Worm (Caenorhabditis elegans) whole organism, L1 larva: ENCODE measurements around the gene F36H5.13.
"Not testable (repeated sequence)": the region's sequence is repeated elsewhere in the genome, so short reads cannot be mapped to it uniquely, and the experiment has no call there.

ENCODE experiments used
- aha-1 ChIP-seq: fragments of 150-350 bp; optimal IDR thresholded peaks from 2 replicates; lab custom pipeline; 2014; ENCODE audit warnings: missing biosample characterization, missing genetic modification characterization
- egl-27 ChIP-seq, 2 experiments: fragments of 150-350 bp in 1 of 2; sonication (generic microtip); optimal IDR thresholded peaks; 3 replicates each; lab custom pipeline; 2017 to 2018; ENCODE audit warnings: missing biosample characterization in 2 of 2, missing genetic modification characterization in 2 of 2, missing genetic modification reagents in 2 of 2
- ets-5 ChIP-seq: fragments of 200-800 bp; sonication (Bioruptor generic); IDR thresholded peaks from 2 replicates; pipeline ENCODE4 v1.3.6; 2022; ENCODE audit warnings: missing genetic modification characterization, missing compliant biosample characterization
- fkh-10 ChIP-seq: sonication (generic microtip); optimal IDR thresholded peaks from 2 replicates; lab custom pipeline; 2017; ENCODE audit warnings: missing biosample characterization, missing genetic modification reagents, missing genetic modification characterization
- isw-1 ChIP-seq: fragments of 200-800 bp; sonication (Bioruptor generic); IDR thresholded peaks from 2 replicates; pipeline ENCODE4 v1.3.6; 2022; ENCODE audit warnings: missing genetic modification characterization, missing compliant biosample characterization
- jun-1 ChIP-seq: fragments of 150-350 bp; optimal IDR thresholded peaks from 2 replicates; lab custom pipeline; 2014; ENCODE audit warnings: missing biosample characterization, missing genetic modification reagents, missing genetic modification characterization
- lin-39 ChIP-seq: fragments of 150-350 bp; optimal IDR thresholded peaks from 2 replicates; lab custom pipeline; 2014; ENCODE audit warnings: missing biosample characterization, missing genetic modification reagents, missing genetic modification characterization
- nhr-12 ChIP-seq: sonication (generic microtip); optimal IDR thresholded peaks from 2 replicates; lab custom pipeline; 2017; ENCODE audit warnings: missing biosample characterization, missing genetic modification characterization
- snpc-4 ChIP-seq: fragments of 150-350 bp; optimal IDR thresholded peaks from 2 replicates; lab custom pipeline; 2014; ENCODE audit warnings: missing biosample characterization, missing genetic modification characterization
- tbx-2 ChIP-seq: sonication (generic microtip); optimal IDR thresholded peaks from 2 replicates; lab custom pipeline; 2016; ENCODE audit warnings: missing genetic modification characterization, missing compliant biosample characterization
- unc-130 ChIP-seq: fragments of 150-350 bp; optimal IDR thresholded peaks from 2 replicates; lab custom pipeline; 2017; ENCODE audit warnings: missing biosample characterization, missing genetic modification characterization, inconsistent platforms
- unc-86 ChIP-seq: sonication (generic microtip); optimal IDR thresholded peaks from 2 replicates; lab custom pipeline; 2016; ENCODE audit warnings: missing genetic modification characterization, missing compliant biosample characterization
- zag-1 ChIP-seq: fragments of 150-350 bp; optimal IDR thresholded peaks from 2 replicates; lab custom pipeline; 2014; ENCODE audit warnings: missing biosample characterization, missing genetic modification characterization

- not testable (repeated sequence) for TF ChIP-seq fkh-10 (GFP tag; lab: Kevin White, UChicago); jun-1 (tag; lab: Kevin White, UChicago); tbx-2 (tag; lab: Kevin White, UChicago); zag-1 (tag; lab: Kevin White, UChicago); aha-1; ets-5 (GFP tag; lab: Robert Waterston, UW); isw-1 (GFP tag; lab: Robert Waterston, UW); nhr-12 (tag; lab: Kevin White, UChicago); egl-27 (tag; optimal IDR thresholded peaks at IDR 0.05; lab: Kevin White, UChicago); lin-39 (tag; lab: Kevin White, UChicago); unc-86 (tag; lab: Kevin White, UChicago); unc-130; snpc-4 (tag; lab: Kevin White, UChicago)
Measured at ce11 chrII:1775234-1775633, 24.9 kb upstream of the F36H5.13 start, which contains the start of gene F36H5.14.
